Worm (Caenorhabditis elegans): ENCODE data around the gene ints-2.

ints-2 gene

DNA sequence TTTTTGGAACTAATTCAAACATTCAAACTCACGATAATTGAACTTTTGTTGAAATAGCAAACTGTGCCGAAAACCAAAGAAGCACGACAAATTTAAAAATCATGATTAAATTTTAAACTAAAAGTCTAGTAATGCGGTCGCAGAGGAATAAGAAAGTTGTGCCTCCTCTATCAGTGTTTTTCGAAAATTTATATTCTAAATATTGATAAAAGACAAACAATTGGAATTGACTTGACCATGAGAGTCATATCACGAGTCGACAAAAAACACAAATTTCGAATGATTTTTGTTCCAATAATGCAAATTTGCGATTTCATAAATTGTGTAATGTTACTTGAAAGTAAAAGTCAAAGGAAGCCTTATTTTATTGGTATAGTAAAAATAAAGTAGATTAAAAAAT, 24.8 kb upstream of the ints-2 start, which contains the start of gene cest-1.2 (continued):
- no peak for TF ChIP-seq daf-8 (GFP tag; IDR thresholded peaks at IDR 0.05)

DNA sequence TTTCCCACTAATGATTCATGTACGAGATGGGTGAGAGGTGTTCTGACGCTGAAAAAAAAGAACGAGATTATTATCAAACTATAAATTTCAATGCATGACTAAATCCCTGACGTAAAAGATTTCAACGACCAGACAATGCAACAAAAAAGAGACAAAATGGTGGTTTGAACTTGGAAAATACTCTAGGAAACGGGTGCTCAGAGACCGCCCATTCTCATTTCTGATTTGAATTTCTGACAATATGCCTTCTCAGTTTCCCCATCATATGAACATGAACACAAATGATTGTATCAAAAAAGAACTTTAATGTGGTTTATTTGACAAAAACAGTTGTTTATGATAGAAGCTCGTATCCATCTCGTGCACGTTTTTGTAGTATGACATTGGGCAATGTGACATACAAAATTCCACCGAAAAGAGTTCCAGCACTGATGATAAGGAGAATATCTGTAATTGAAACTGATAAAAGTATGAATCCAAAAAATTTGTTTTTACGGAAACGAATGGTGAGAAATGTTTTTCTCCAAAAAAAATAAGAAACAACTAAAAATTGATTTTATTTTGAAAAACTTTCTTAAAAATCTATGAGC, 22.4 kb upstream of the ints-2 start, which contains the start of gene srd-26:
TSS of gene srd-26 (minus strand) at position 51 of the 590 bp plus-strand sequence.
- TF ChIP-seq dve-1 (tag; optimal IDR thresholded peaks at IDR 0.05; ENCODE audit: insufficient read depth), result peak; percentile 58
- no peak for TF ChIP-seq daf-16 (GFP tag; optimal IDR thresholded peaks at IDR 0.05)
- TF ChIP-seq daf-16 (tag; optimal IDR thresholded peaks at IDR 0.05), result peak; percentile 33
- no peak for TF ChIP-seq nhr-11 (tag; optimal IDR thresholded peaks at IDR 0.05)
- peak; percentile 65 for TF ChIP-seq nhr-28 (tag; optimal IDR thresholded peaks at IDR 0.05)

DNA sequence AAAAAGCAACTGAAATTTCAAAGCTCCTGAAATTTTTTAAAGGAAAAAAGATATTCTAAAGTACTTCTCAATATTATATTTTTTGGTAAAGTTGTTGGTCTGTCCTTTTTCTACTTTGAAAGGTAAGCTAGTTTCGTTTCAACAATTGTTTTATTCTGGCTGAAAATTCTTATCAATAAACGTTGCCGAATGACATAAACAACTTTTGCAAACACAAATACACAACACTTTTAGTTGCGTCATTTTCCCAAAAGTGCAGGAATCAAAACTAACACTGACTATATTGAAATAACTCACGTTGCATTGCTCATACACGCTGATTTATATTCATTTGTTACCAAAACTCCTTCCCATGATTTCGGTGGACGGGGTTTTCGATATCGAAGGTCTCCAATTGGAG, 19.7 kb upstream of the ints-2 start:
- TF ChIP-seq cey-2 (tag; optimal IDR thresholded peaks at IDR 0.05; ENCODE audit: borderline replicate concordance, insufficient read depth) (no peak), daf-16 (GFP tag; optimal IDR thresholded peaks at IDR 0.05) (no peak), daf-16 (tag; optimal IDR thresholded peaks at IDR 0.05) (peak; percentile 95), nhr-28 (tag; optimal IDR thresholded peaks at IDR 0.05) (peak; percentile 42)

- no peak for TF ChIP-seq nhr-28 (tag; optimal IDR thresholded peaks at IDR 0.05)
- TF ChIP-seq spr-3 (GFP tag; optimal IDR thresholded peaks at IDR 0.05), result no peak
- TF ChIP-seq nhr-10 (tag; optimal IDR thresholded peaks at IDR 0.05), result no peak
- no peak for TF ChIP-seq zfp-2 (tag; optimal IDR thresholded peaks at IDR 0.05)
- no peak for TF ChIP-seq gei-8 (GFP tag; optimal IDR thresholded peaks at IDR 0.05)
- TF ChIP-seq lin-1 (GFP tag; IDR thresholded peaks at IDR 0.05), result no peak
- TF ChIP-seq sdz-12 (GFP tag; optimal IDR thresholded peaks at IDR 0.05), result no peak
- TF ChIP-seq egl-43 (GFP tag; IDR thresholded peaks at IDR 0.05), result no peak
- TF ChIP-seq rbr-2 (tag; optimal IDR thresholded peaks at IDR 0.05), result no peak
- no peak for TF ChIP-seq lin-13 (GFP tag; optimal IDR thresholded peaks at IDR 0.05)
- no peak for TF ChIP-seq lin-38 (GFP tag; IDR thresholded peaks at IDR 0.05)
- TF ChIP-seq nhr-42 (GFP tag; IDR thresholded peaks at IDR 0.05), result no peak
- TF ChIP-seq ceh-28 (tag; optimal IDR thresholded peaks at IDR 0.05), result no peak
- TF ChIP-seq daf-12 (tag; optimal IDR thresholded peaks at IDR 0.05), result no peak
- no peak for TF ChIP-seq dmd-9 (GFP tag; IDR thresholded peaks at IDR 0.05)
- TF ChIP-seq tag-97 (GFP tag; IDR thresholded peaks at IDR 0.05), result no peak
- no peak for TF ChIP-seq ceh-32 (tag; optimal IDR thresholded peaks at IDR 0.05; ENCODE audit: poor library complexity)
- TF ChIP-seq tra-1 (GFP tag; IDR thresholded peaks at IDR 0.05), result no peak
These were observed 18.9 kb upstream of the ints-2 start, which contains the start of gene cest-1.1 for ce11 chrV:14166630-14167029. cest-1.1 (minus strand) TSS chrV:14166730.

DNA sequence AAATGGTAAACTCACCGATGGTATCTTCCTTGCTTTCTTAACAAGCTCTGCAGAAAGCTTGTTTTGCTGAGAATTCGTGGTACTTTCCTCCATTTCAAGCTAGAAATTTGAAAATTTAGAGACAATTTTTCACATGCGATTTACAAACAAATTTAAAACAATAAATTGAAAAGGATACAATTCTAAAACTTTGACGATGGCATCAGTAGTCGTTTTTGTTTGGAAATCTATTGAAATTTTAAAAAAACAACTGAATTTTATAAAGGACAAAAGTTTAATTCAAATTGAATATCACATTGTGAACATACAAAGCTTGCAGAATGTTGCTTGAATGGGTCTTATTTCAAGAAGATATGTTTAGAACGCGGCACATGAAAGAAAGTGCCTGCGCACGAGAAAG, 17.9 kb upstream of the ints-2 start, which contains the start of gene ocam-1:
TSS of gene ocam-1 (minus strand) at position 101 of the 400 bp plus-strand sequence.
- no peak for TF ChIP-seq snpc-4 (tag; optimal IDR thresholded peaks at IDR 0.05)
- no peak for TF ChIP-seq zip-11 (GFP tag; IDR thresholded peaks at IDR 0.05)
- TF ChIP-seq set-16 (GFP tag; IDR thresholded peaks at IDR 0.05), result no peak
- TF ChIP-seq R02D3.7 (tag; optimal IDR thresholded peaks at IDR 0.05), result no peak
- TF ChIP-seq egl-27 (tag; optimal IDR thresholded peaks at IDR 0.05), result no peak
- TF ChIP-seq attf-4 (tag; optimal IDR thresholded peaks at IDR 0.05), result no peak
- no peak for TF ChIP-seq tra-1 (GFP tag; IDR thresholded peaks at IDR 0.05)
- TF ChIP-seq mxl-3 (GFP tag; optimal IDR thresholded peaks at IDR 0.05), result no peak
- TF ChIP-seq ceh-32 (tag; optimal IDR thresholded peaks at IDR 0.05; ENCODE audit: poor library complexity), result no peak
- TF ChIP-seq php-3 (GFP tag; IDR thresholded peaks at IDR 0.05), result no peak
- TF ChIP-seq zfp-3 (GFP tag; conservative IDR thresholded peaks at IDR 0.05), result no peak
- TF ChIP-seq ama-1 (optimal IDR thresholded peaks at IDR 0.05), result no peak
- TF ChIP-seq F49E8.2 (tag; optimal IDR thresholded peaks at IDR 0.05; ENCODE audit: borderline replicate concordance), result no peak
- no peak for TF ChIP-seq vab-7 (GFP tag; IDR thresholded peaks at IDR 0.05)
- TF ChIP-seq spr-1 (tag; optimal IDR thresholded peaks at IDR 0.05), result no peak
- no peak for TF ChIP-seq skn-1 (tag; optimal IDR thresholded peaks at IDR 0.05)
- no peak for TF ChIP-seq ceh-44 (GFP tag; IDR thresholded peaks at IDR 0.05)
- no peak for TF ChIP-seq mxl-2 (GFP tag; conservative IDR thresholded peaks at IDR 0.05)

Measured in whole organism, L4 larva.